Fruit fly (Drosophila melanogaster) S2 (cell line): Measurements from ENCODE around the gene kar.

Source experiments
- CG8478 ChIP-seq: fragments of >200 bp; optimal IDR thresholded peaks from 2 replicates; lab custom pipeline; 2018
- CTCF ChIP-seq, 2 experiments: fragments of >200 bp; optimal IDR thresholded peaks; 2 replicates each; lab custom pipeline; 2018

DNA sequence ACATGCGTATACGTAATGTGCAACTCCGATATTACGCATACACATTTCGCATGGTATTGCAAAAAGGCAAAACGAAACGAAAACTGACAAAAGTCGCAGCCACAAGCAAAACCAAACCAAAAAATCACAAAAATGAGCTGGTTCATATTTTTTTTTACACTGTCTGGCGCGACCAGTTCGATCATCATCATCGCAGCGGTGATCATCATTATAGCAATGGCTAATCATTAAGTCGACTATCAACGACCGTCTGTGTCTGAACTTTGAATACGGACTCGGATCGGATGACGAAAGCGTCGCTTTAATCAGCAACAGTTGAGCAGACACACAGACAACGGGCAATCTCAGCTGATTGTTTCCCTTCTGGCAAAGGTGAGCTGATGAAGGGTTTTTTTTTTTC is 27.7 kb upstream of the kar start:
- TF ChIP-seq CTCF (optimal IDR thresholded peaks at IDR 0.05; lab: Kevin White, UChicago), result no peak
- no peak for TF ChIP-seq CG8478 (lab: Kevin White, UChicago)
